Worm (Caenorhabditis elegans) whole organism, late embryonic: ENCODE measurements around the gene H03E18.1.
"Not testable (repeated sequence)": the region's sequence is repeated elsewhere in the genome, so short reads cannot be mapped to it uniquely, and the experiment has no call there.

Source experiments
- C38D4.7 ChIP-seq: fragments of 200-800 bp; sonication (Bioruptor generic); optimal IDR thresholded peaks from 2 replicates; lab custom pipeline; 2018; ENCODE audit warnings: mild to moderate bottlenecking, missing genetic modification characterization, moderate library complexity, missing compliant biosample characterization
- F13H6.1 ChIP-seq: sonication (generic microtip); optimal IDR thresholded peaks from 2 replicates; lab custom pipeline; 2016; ENCODE audit warnings: missing genetic modification characterization, missing compliant biosample characterization
- K02D7.2 ChIP-seq: sonication (generic microtip); optimal IDR thresholded peaks from 2 replicates; lab custom pipeline; 2017; ENCODE audit warnings: mild to moderate bottlenecking, missing genetic modification characterization, missing compliant biosample characterization
- T23F11.4 ChIP-seq: fragments of 200-800 bp; sonication (Bioruptor generic); optimal IDR thresholded peaks from 2 replicates; lab custom pipeline; 2018; ENCODE audit warnings: mild to moderate bottlenecking, missing genetic modification characterization, missing compliant biosample characterization
- Y22D7AL.16 ChIP-seq: sonication (generic microtip); optimal IDR thresholded peaks from 2 replicates; lab custom pipeline; 2016; ENCODE audit warnings: missing genetic modification characterization, missing compliant biosample characterization
- ahr-1 ChIP-seq: sonication (generic microtip); optimal IDR thresholded peaks from 2 replicates; lab custom pipeline; 2016; ENCODE audit warnings: missing genetic modification characterization, missing compliant biosample characterization
- ceh-18 ChIP-seq: sonication (generic microtip); optimal IDR thresholded peaks from 2 replicates; lab custom pipeline; 2016; ENCODE audit warnings: missing genetic modification characterization, missing compliant biosample characterization
- ceh-19 ChIP-seq: fragments of 200-800 bp; sonication (Bioruptor generic); optimal IDR thresholded peaks from 2 replicates; lab custom pipeline; 2018; ENCODE audit warnings: mild to moderate bottlenecking, missing genetic modification characterization, missing compliant biosample characterization
- ceh-2 ChIP-seq: sonication (generic microtip); optimal IDR thresholded peaks from 2 replicates; lab custom pipeline; 2016; ENCODE audit warnings: missing genotype, missing genetic modification characterization, missing compliant biosample characterization
- ceh-24 ChIP-seq: sonication (generic microtip); optimal IDR thresholded peaks from 2 replicates; lab custom pipeline; 2016; ENCODE audit warnings: mild to moderate bottlenecking, missing genetic modification characterization, missing compliant biosample characterization
- ceh-30 ChIP-seq: fragments of 150-350 bp; optimal IDR thresholded peaks from 2 replicates; lab custom pipeline; 2014; ENCODE audit warnings: missing biosample characterization, missing genetic modification characterization
- ceh-31 ChIP-seq: sonication (generic microtip); optimal IDR thresholded peaks from 2 replicates; lab custom pipeline; 2016; ENCODE audit warnings: missing genetic modification characterization, missing compliant biosample characterization
- ceh-34 ChIP-seq: sonication (generic microtip); optimal IDR thresholded peaks from 2 replicates; lab custom pipeline; 2016; ENCODE audit warnings: mild to moderate bottlenecking, missing genetic modification characterization, missing compliant biosample characterization
- ceh-45 ChIP-seq: fragments of 200-800 bp; sonication (Bioruptor generic); IDR thresholded peaks from 2 replicates; pipeline ENCODE4 v1.3.6; 2022; ENCODE audit warnings: missing genetic modification reagents, missing genetic modification characterization, missing compliant biosample characterization
- ceh-6 ChIP-seq: fragments of 200-800 bp; sonication (Bioruptor generic); optimal IDR thresholded peaks from 2 replicates; lab custom pipeline; 2018; ENCODE audit warnings: mild to moderate bottlenecking, missing genetic modification characterization, missing compliant biosample characterization
- ceh-9 ChIP-seq: sonication (generic microtip); optimal IDR thresholded peaks from 2 replicates; lab custom pipeline; 2016; ENCODE audit warnings: mild to moderate bottlenecking, missing genetic modification characterization, inconsistent platforms, missing compliant biosample characterization
- che-1 ChIP-seq: sonication (generic microtip); optimal IDR thresholded peaks from 2 replicates; lab custom pipeline; 2016; ENCODE audit warnings: mild to moderate bottlenecking, missing genetic modification characterization, missing compliant biosample characterization
- dve-1 ChIP-seq: sonication (generic microtip); optimal IDR thresholded peaks from 2 replicates; lab custom pipeline; 2017; ENCODE audit warnings: antibody characterized with exemption, mild to moderate bottlenecking, missing genetic modification characterization, missing compliant biosample characterization
- elt-2 ChIP-seq: sonication (generic microtip); optimal IDR thresholded peaks from 2 replicates; lab custom pipeline; 2016; ENCODE audit warnings: missing genetic modification reagents, missing genetic modification characterization, missing compliant biosample characterization
- fkh-10 ChIP-seq: fragments of 150-350 bp; optimal IDR thresholded peaks from 2 replicates; lab custom pipeline; 2014; ENCODE audit warnings: missing biosample characterization, missing genetic modification reagents, missing genetic modification characterization
- gmeb-2 ChIP-seq: sonication (generic microtip); optimal IDR thresholded peaks from 2 replicates; lab custom pipeline; 2016; ENCODE audit warnings: missing genetic modification characterization, inconsistent platforms, missing compliant biosample characterization
- hlh-13 ChIP-seq: fragments of 200-800 bp; sonication (Bioruptor generic); optimal IDR thresholded peaks from 2 replicates; lab custom pipeline; 2018; ENCODE audit warnings: mild to moderate bottlenecking, missing genetic modification characterization, missing compliant biosample characterization
- hlh-15 ChIP-seq: sonication (generic microtip); optimal IDR thresholded peaks from 2 replicates; lab custom pipeline; 2016; ENCODE audit warnings: missing genetic modification characterization, missing compliant biosample characterization
- hlh-30 ChIP-seq: sonication (generic microtip); optimal IDR thresholded peaks from 2 replicates; lab custom pipeline; 2017; ENCODE audit warnings: antibody characterized with exemption, missing genetic modification characterization, missing compliant biosample characterization; ENCODE audit not compliant: insufficient read depth
- hlh-6 ChIP-seq: sonication (generic microtip); optimal IDR thresholded peaks from 2 replicates; lab custom pipeline; 2016; ENCODE audit warnings: missing genotype, missing genetic modification characterization, missing compliant biosample characterization
- mec-3 ChIP-seq: sonication (generic microtip); optimal IDR thresholded peaks from 2 replicates; lab custom pipeline; 2016; ENCODE audit warnings: borderline replicate concordance, missing genetic modification characterization, missing compliant biosample characterization
- nhr-11 ChIP-seq: fragments of 150-350 bp; optimal IDR thresholded peaks from 2 replicates; lab custom pipeline; 2014; ENCODE audit warnings: missing biosample characterization, missing genetic modification characterization
- nhr-232 ChIP-seq: sonication (generic microtip); optimal IDR thresholded peaks from 2 replicates; lab custom pipeline; 2016; ENCODE audit warnings: missing genetic modification characterization, missing compliant biosample characterization
- odd-2 ChIP-seq: sonication (generic microtip); optimal IDR thresholded peaks from 2 replicates; lab custom pipeline; 2017; ENCODE audit warnings: antibody characterized with exemption, mild to moderate bottlenecking, missing genetic modification characterization, missing compliant biosample characterization
- pag-3 ChIP-seq: sonication (generic microtip); optimal IDR thresholded peaks from 2 replicates; lab custom pipeline; 2016; ENCODE audit warnings: missing compliant biosample characterization, missing genetic modification characterization, borderline replicate concordance
- pat-9 ChIP-seq: fragments of 200-800 bp; sonication (Bioruptor generic); optimal IDR thresholded peaks from 2 replicates; lab custom pipeline; 2018; ENCODE audit warnings: mild to moderate bottlenecking, missing genetic modification characterization, moderate library complexity, missing compliant biosample characterization
- pros-1 ChIP-seq: fragments of 150-350 bp; optimal IDR thresholded peaks from 2 replicates; lab custom pipeline; 2014; ENCODE audit warnings: missing biosample characterization, missing genetic modification reagents, missing genetic modification characterization
- sdc-2 ChIP-seq: sonication (generic microtip); optimal IDR thresholded peaks from 2 replicates; lab custom pipeline; 2016; ENCODE audit warnings: missing genotype, missing genetic modification characterization, missing compliant biosample characterization
- sox-4 ChIP-seq: sonication (generic microtip); optimal IDR thresholded peaks from 2 replicates; lab custom pipeline; 2017; ENCODE audit warnings: mild to moderate bottlenecking, missing genetic modification characterization, inconsistent platforms, missing compliant biosample characterization
- syd-9 ChIP-seq: sonication (generic microtip); optimal IDR thresholded peaks from 2 replicates; lab custom pipeline; 2016; ENCODE audit warnings: mild to moderate bottlenecking, missing genetic modification characterization, moderate library complexity, missing compliant biosample characterization
- tbx-7 ChIP-seq: sonication (generic microtip); optimal IDR thresholded peaks from 2 replicates; lab custom pipeline; 2016; ENCODE audit warnings: missing genotype, missing genetic modification characterization, missing compliant biosample characterization
- ttx-3 ChIP-seq: sonication (generic microtip); optimal IDR thresholded peaks from 2 replicates; lab custom pipeline; 2016; ENCODE audit warnings: missing genetic modification reagents, missing genetic modification characterization, missing compliant biosample characterization
- unc-42 ChIP-seq: sonication (generic microtip); optimal IDR thresholded peaks from 2 replicates; lab custom pipeline; 2016; ENCODE audit warnings: missing genotype, missing genetic modification characterization, missing compliant biosample characterization
- unc-55 ChIP-seq: sonication (generic microtip); optimal IDR thresholded peaks from 2 replicates; lab custom pipeline; 2017; ENCODE audit warnings: missing biosample characterization, missing genetic modification reagents, missing genetic modification characterization
- unc-86 ChIP-seq: sonication (generic microtip); optimal IDR thresholded peaks from 2 replicates; lab custom pipeline; 2016; ENCODE audit warnings: missing genetic modification characterization, missing compliant biosample characterization
- zip-5 ChIP-seq: sonication (generic microtip); optimal IDR thresholded peaks from 2 replicates; lab custom pipeline; 2016; ENCODE audit warnings: missing genetic modification characterization, missing compliant biosample characterization

H03E18.1 gene

DNA sequence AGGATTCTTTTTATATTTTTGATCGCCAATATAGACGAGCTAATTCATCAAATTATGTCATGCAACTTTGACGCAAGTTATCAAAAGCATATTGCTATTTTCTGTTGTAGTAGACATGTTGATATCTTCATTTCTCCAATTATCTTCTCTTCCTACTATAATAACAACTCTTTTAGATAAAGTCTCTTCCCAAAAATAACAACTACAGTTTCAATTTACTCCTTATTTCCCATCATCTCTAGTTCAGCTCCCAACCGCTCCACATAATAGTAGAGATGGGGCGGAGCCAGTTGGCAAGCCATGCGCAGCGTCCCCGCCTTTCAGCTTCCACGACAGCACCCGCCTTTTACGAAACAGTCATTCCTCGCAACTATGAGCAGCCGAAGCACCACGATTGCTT, 20.3 kb downstream of the H03E18.1 start, which contains the start of gene flp-5:
TSS of gene flp-5 (plus strand) at position 301 of the 400 bp plus-strand sequence.
- TF ChIP-seq dve-1 (tag; lab: Kevin White, UChicago) (no peak), fkh-10 (no peak), hlh-15 (tag; lab: Kevin White, UChicago) (no peak), hlh-6 (tag; lab: Kevin White, UChicago) (no peak), ceh-30 (tag; lab: Kevin White, UChicago) (no peak)
- TF ChIP-seq, all 69 proteins: peak for 0

DNA sequence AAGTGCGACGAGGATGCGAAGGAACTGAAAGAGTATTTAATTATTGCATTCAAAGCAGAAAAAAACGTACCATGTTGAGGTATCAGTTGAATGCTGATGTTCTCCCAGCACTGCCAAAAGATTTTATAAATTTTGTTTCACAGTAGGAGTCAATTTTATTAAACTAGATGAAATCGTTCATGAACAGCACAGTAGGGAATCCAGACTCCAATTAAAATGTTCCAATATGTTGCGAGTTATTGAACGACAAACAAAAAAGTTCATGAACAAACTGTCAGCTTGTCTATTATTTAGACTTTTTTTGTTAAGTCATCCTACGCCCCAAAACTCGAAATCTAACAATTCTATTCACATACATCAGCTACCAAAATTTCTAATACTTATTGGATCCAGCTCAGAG, 27.3 kb downstream of the H03E18.1 start, which contains the start of gene nspc-1:
TSS of gene nspc-1 (minus strand) at position 101 of the 400 bp plus-strand sequence.
- not testable (repeated sequence) for TF ChIP-seq ceh-31; T23F11.4; syd-9 (tag; lab: Kevin White, UChicago)

- no peak for TF ChIP-seq unc-42
- no peak for TF ChIP-seq dve-1 (tag; lab: Kevin White, UChicago)
- TF ChIP-seq ceh-24 (tag; lab: Kevin White, UChicago) = no peak
- no peak for TF ChIP-seq Y22D7AL.16 (tag; lab: Kevin White, UChicago)
- no peak for TF ChIP-seq tbx-7
- no peak for TF ChIP-seq ceh-45
- TF ChIP-seq pag-3 = no peak
- no peak for TF ChIP-seq gmeb-2 (tag; lab: Kevin White, UChicago)
- no peak for TF ChIP-seq pat-9
- TF ChIP-seq ceh-6 = no peak
Observed at ce11 chrX:8536791-8537190, 29.1 kb downstream of the H03E18.1 start, which contains the start of gene nspc-3. TSS of gene nspc-3 (plus strand) at chrX:8537091.

DNA sequence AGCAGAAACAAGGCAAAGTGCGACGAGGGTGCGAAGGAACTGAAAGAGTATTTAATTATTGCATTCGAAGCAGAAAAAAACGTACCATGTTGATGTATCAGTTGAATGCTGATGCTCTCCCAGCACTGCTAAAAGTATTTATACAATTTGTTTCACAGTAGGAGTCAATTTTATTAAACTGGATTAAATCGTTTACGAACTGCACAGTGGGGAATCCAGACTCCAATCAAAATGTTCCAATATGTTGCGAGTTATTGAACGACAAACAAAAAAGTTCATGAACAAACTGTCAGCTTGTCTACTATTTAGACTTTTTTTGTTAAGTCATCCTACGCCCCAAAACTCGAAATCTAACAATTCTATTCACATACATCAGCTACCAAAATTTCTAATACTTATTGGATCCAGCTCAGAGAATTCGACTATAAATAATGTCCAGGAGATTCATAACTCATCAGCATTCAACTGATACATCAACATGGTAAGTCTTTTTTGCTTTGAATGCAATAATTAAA, 30.6 kb downstream of the H03E18.1 start, which contains the start of the genes nspc-4 and nspc-5:
TSS of gene nspc-4 (minus strand) at position 101 of the 515 bp plus-strand sequence.
TSS of gene nspc-5 (plus strand) at position 465 of the 515 bp plus-strand sequence.
- not testable (repeated sequence) for TF ChIP-seq unc-86; ahr-1 (tag; lab: Kevin White, UChicago); ceh-34 (tag; lab: Kevin White, UChicago)

ce11 chrX:8541562-8541961, 33.9 kb downstream of the H03E18.1 start, which contains the start of gene nspc-7:
TSS of gene nspc-7 (plus strand) at chrX:8541862.
- TF ChIP-seq T23F11.4; hlh-13 (GFP tag; lab: Kevin White, UChicago); che-1 (tag; lab: Kevin White, UChicago): not testable (repeated sequence)

ce11 chrX:8545971-8546442, 38.3 kb downstream of the H03E18.1 start, which contains the start of gene sdha-1:
TSS of gene sdha-1 (minus strand) at chrX:8546021.
- peak; percentile 32 for TF ChIP-seq ceh-30 (tag; lab: Kevin White, UChicago)
- no peak for TF ChIP-seq Y22D7AL.16 (tag; lab: Kevin White, UChicago)
- TF ChIP-seq ceh-19 = peak; percentile 21
- no peak for TF ChIP-seq pat-9
- no peak for TF ChIP-seq nhr-232
- peak; percentile 61 for TF ChIP-seq hlh-30 (tag; lab: Kevin White, UChicago)
- no peak for TF ChIP-seq ceh-24 (tag; lab: Kevin White, UChicago)
- no peak for TF ChIP-seq sox-4
- no peak for TF ChIP-seq zip-5 (tag; lab: Kevin White, UChicago)
- TF ChIP-seq pag-3 = no peak
- no peak for TF ChIP-seq odd-2 (tag; lab: Kevin White, UChicago)
- peak; percentile 38 for TF ChIP-seq elt-2 (tag; lab: Kevin White, UChicago)
- peak; percentile 25 for TF ChIP-seq ceh-18 (tag; lab: Kevin White, UChicago)
- TF ChIP-seq nhr-11 (tag; lab: Kevin White, UChicago) = no peak
- no peak for TF ChIP-seq tbx-7
- TF ChIP-seq ttx-3 (tag; lab: Kevin White, UChicago) = no peak
- TF ChIP-seq ceh-45 = no peak
- TF ChIP-seq F13H6.1 (tag; lab: Kevin White, UChicago) = no peak
- no peak for TF ChIP-seq sdc-2
- no peak for TF ChIP-seq C38D4.7 (GFP tag; lab: Kevin White, UChicago)
- no peak for TF ChIP-seq ceh-2 (tag; lab: Kevin White, UChicago)
- TF ChIP-seq ceh-31 = peak; percentile 76
- no peak for TF ChIP-seq K02D7.2 (tag; lab: Kevin White, UChicago)
- no peak for TF ChIP-seq ceh-9
- TF ChIP-seq pros-1 (tag; lab: Kevin White, UChicago) = peak; percentile 8
- TF ChIP-seq mec-3 (tag; lab: Kevin White, UChicago) = no peak
- no peak for TF ChIP-seq unc-55
